Worm (Caenorhabditis elegans) whole organism, L3 larva: ENCODE measurements around the gene fbxb-11.

Experiments
- R02D3.7 ChIP-seq: fragments of 150-350 bp; optimal IDR thresholded peaks from 2 replicates; lab custom pipeline; 2014; ENCODE audit warnings: missing biosample characterization, missing genetic modification characterization
- ceh-82 ChIP-seq: fragments of 150-350 bp; optimal IDR thresholded peaks from 2 replicates; lab custom pipeline; 2014; ENCODE audit warnings: missing biosample characterization, missing genetic modification characterization
- elt-1 ChIP-seq: fragments of 150-350 bp; optimal IDR thresholded peaks from 2 replicates; lab custom pipeline; 2014; ENCODE audit warnings: missing biosample characterization, missing genetic modification characterization
- fkh-10 ChIP-seq: sonication (generic microtip); optimal IDR thresholded peaks from 2 replicates; lab custom pipeline; 2017; ENCODE audit warnings: missing biosample characterization, missing genetic modification reagents, missing genetic modification characterization
- fos-1 ChIP-seq: fragments of 150-350 bp; optimal IDR thresholded peaks from 2 replicates; lab custom pipeline; 2014; ENCODE audit warnings: missing biosample characterization, missing genetic modification characterization
- lin-15B ChIP-seq: fragments of 150-350 bp; optimal IDR thresholded peaks from 2 replicates; lab custom pipeline; 2014; ENCODE audit warnings: missing biosample characterization, missing genetic modification characterization
- lin-39 ChIP-seq: fragments of 150-350 bp; optimal IDR thresholded peaks from 2 replicates; lab custom pipeline; 2018; ENCODE audit warnings: missing biosample characterization, missing genetic modification reagents, missing genetic modification characterization
- nhr-11 ChIP-seq: fragments of 150-350 bp; optimal IDR thresholded peaks from 2 replicates; lab custom pipeline; 2014; ENCODE audit warnings: missing biosample characterization, missing genetic modification characterization
- nhr-12 ChIP-seq: fragments of 150-350 bp; optimal IDR thresholded peaks from 2 replicates; lab custom pipeline; 2014; ENCODE audit warnings: missing biosample characterization, missing genetic modification characterization
- nhr-237 ChIP-seq: fragments of 150-350 bp; optimal IDR thresholded peaks from 2 replicates; lab custom pipeline; 2014; ENCODE audit warnings: missing biosample characterization, missing genetic modification characterization
- nhr-28 ChIP-seq: fragments of 150-350 bp; optimal IDR thresholded peaks from 2 replicates; lab custom pipeline; 2014; ENCODE audit warnings: missing biosample characterization, missing genetic modification characterization
- tbx-2 ChIP-seq: sonication (generic microtip); optimal IDR thresholded peaks from 2 replicates; lab custom pipeline; 2016; ENCODE audit warnings: mild to moderate bottlenecking, missing genetic modification characterization, missing compliant biosample characterization
- unc-39 ChIP-seq: sonication (generic microtip); optimal IDR thresholded peaks from 4 replicates; lab custom pipeline; 2017; ENCODE audit warnings: missing biosample characterization, missing genetic modification characterization
- ztf-11 ChIP-seq: fragments of 150-350 bp; optimal IDR thresholded peaks from 2 replicates; lab custom pipeline; 2014; ENCODE audit warnings: missing biosample characterization, missing genetic modification characterization

DNA sequence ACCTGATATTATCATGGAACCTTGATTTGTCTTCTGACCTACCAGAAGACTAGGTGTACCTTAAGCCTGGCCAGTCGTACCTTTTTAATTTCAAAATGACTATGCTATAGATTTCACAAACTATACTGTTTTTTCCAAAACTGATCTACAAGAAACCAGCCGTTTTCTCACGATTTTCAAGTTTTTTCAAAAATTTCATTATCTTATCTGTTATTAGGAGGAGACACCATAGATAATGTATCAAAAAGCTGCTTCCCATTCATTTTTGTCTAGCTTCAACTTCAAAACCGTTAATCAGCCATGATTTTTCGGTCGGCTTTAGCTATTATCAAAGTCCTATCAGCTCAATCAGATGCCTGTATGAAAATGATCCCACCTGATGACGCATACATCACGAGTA, 18.1 kb downstream of the fbxb-11 start, which contains the start of gene F36H5.12:
- no peak for TF ChIP-seq nhr-12
- TF ChIP-seq fkh-10 (GFP tag; lab: Kevin White, UChicago) = no peak
- no peak for TF ChIP-seq elt-1
- no peak for TF ChIP-seq fos-1 (tag; lab: Kevin White, UChicago)
- TF ChIP-seq lin-15B (tag; lab: Kevin White, UChicago) = no peak
- no peak for TF ChIP-seq nhr-11 (tag; lab: Kevin White, UChicago)
- no peak for TF ChIP-seq unc-39
- TF ChIP-seq ztf-11 (tag; lab: Kevin White, UChicago) = no peak
- no peak for TF ChIP-seq nhr-237 (tag; lab: Kevin White, UChicago)
- TF ChIP-seq lin-39 (tag; lab: Kevin White, UChicago) = no peak
- no peak for TF ChIP-seq ceh-82
- no peak for TF ChIP-seq nhr-28
- TF ChIP-seq tbx-2 (tag; lab: Kevin White, UChicago) = no peak
- no peak for TF ChIP-seq R02D3.7 (tag; lab: Kevin White, UChicago)
